Worm (Caenorhabditis elegans): Measurements from ENCODE around the gene aco-2.

aco-2 gene

DNA sequence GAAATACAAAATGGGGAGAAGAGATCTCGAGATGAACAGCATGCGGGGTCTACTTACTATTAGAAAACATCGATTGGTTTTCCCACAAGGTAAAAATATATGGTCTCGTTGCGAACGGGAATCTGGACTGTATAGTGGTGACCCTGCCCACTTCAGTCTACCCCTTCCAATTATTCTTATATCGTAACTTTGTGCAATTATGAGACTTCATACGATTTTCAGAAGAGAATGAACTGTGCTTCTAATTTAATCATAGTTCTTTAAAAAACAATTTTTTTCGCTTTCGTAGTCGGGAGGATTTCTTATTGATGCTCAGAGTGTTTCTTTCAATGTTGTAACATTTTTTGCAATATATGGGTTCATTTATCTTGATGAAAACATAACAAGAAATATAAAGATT is 1.5 kb upstream of the aco-2 start, which contains the start of gene F54H12.5 (continued):
- no peak for TF ChIP-seq snpc-4 (GFP tag; optimal IDR thresholded peaks at IDR 0.05)
- TF ChIP-seq snpc-4 (tag; optimal IDR thresholded peaks at IDR 0.05) = no peak
- no peak for TF ChIP-seq ztf-3 (GFP tag; optimal IDR thresholded peaks at IDR 0.05)
- no peak for TF ChIP-seq hmg-20 (GFP tag; IDR thresholded peaks at IDR 0.05)
- TF ChIP-seq nhr-90 (tag; optimal IDR thresholded peaks at IDR 0.05) = no peak
- TF ChIP-seq B0336.3 (GFP tag; IDR thresholded peaks at IDR 0.05) = no peak
- TF ChIP-seq ceh-100 (GFP tag; IDR thresholded peaks at IDR 0.05) = no peak
- TF ChIP-seq sea-2 (GFP tag; IDR thresholded peaks at IDR 0.05) = no peak
- TF ChIP-seq tbp1 (GFP tag; optimal IDR thresholded peaks at IDR 0.05) = no peak
- no peak for TF ChIP-seq tlf-1 (GFP tag; optimal IDR thresholded peaks at IDR 0.05)
- no peak for TF ChIP-seq rpc-1 (optimal IDR thresholded peaks at IDR 0.05)
- no peak for TF ChIP-seq rpc-1 (tag; optimal IDR thresholded peaks at IDR 0.05)
- TF ChIP-seq let-526 (GFP tag; IDR thresholded peaks at IDR 0.05) = no peak
- no peak for TF ChIP-seq ZK185.1 (tag; optimal IDR thresholded peaks at IDR 0.05; ENCODE audit: poor library complexity, severe bottlenecking)
- TF ChIP-seq ztf-18 (tag; optimal IDR thresholded peaks at IDR 0.05) = no peak
- TF ChIP-seq Y95B8A.8 (GFP tag; IDR thresholded peaks at IDR 0.05) = no peak
- no peak for TF ChIP-seq nhr-179 (tag; optimal IDR thresholded peaks at IDR 0.05)
- TF ChIP-seq gei-17 (GFP tag; optimal IDR thresholded peaks at IDR 0.05) = no peak
- TF ChIP-seq F49E8.2 (tag; optimal IDR thresholded peaks at IDR 0.05; ENCODE audit: insufficient read depth) = peak; percentile 10
- no peak for TF ChIP-seq attf-6 (GFP tag; IDR thresholded peaks at IDR 0.05)
- TF ChIP-seq unc-130 (GFP tag; optimal IDR thresholded peaks at IDR 0.05) = no peak
- TF ChIP-seq lir-1 (GFP tag; conservative IDR thresholded peaks at IDR 0.05) = no peak
- no peak for TF ChIP-seq fkh-3 (tag; optimal IDR thresholded peaks at IDR 0.05)
- TF ChIP-seq mxl-1 (tag; optimal IDR thresholded peaks at IDR 0.05) = no peak
- TF ChIP-seq ccch-3 (GFP tag; optimal IDR thresholded peaks at IDR 0.05) = no peak
- TF ChIP-seq K11D2.4 (GFP tag; IDR thresholded peaks at IDR 0.05) = no peak
- 0 out of 2 replicates have a peak, but pooled peaks have one; percentile 36 for TF ChIP-seq Y53G8AR.9 (GFP tag; conservative IDR thresholded peaks at IDR 0.05)
- TF ChIP-seq ceh-91 (GFP tag; IDR thresholded peaks at IDR 0.05) = no peak
- no peak for TF ChIP-seq B0019.2 (GFP tag; conservative IDR thresholded peaks at IDR 0.05)
- no peak for TF ChIP-seq lsy-27 (tag; optimal IDR thresholded peaks at IDR 0.05; ENCODE audit: borderline replicate concordance, insufficient read depth)
- TF ChIP-seq egl-18 (GFP tag; IDR thresholded peaks at IDR 0.05) = no peak
- no peak for TF ChIP-seq xnd-1 (tag; optimal IDR thresholded peaks at IDR 0.05)
- TF ChIP-seq madf-6 (GFP tag; IDR thresholded peaks at IDR 0.05) = peak; percentile 39; the same call in 1 of the 2 replicates
- TF ChIP-seq cebp-2 (GFP tag; IDR thresholded peaks at IDR 0.05) = no peak

DNA sequence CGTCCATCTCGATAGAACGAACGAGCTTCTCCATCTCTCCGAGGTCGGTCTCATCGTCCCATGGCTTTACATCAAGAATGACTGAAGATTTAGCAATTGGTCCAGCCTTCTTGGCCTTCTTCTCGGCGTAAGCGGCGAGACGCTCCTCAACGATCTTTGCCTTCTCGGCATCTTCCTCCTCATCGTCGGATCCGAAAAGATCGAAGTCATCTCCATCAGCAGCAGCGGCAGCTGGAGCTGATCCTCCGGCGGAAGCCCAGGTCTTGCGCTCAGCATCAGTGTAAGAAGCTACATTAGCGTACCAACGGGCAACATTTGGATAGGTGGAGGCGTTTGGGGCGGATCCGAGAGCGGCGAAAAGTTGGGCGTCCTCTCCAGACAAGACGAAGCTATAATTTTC is 830 bp upstream of the aco-2 start:
- peak; percentile 22; the same call in 1 of the 2 replicates for TF ChIP-seq egrh-3 (GFP tag; IDR thresholded peaks at IDR 0.05)
- no peak for TF ChIP-seq dox-1 (GFP tag; IDR thresholded peaks at IDR 0.05)

ce11 chrIII:7973968-7974607 is 571 bp downstream of the aco-2 start:
- TF ChIP-seq hmg-20 (GFP tag; IDR thresholded peaks at IDR 0.05) (no peak), cebp-1 (GFP tag; IDR thresholded peaks at IDR 0.05) (no peak), cebp-1 (tag; optimal IDR thresholded peaks at IDR 0.05) (peak; percentile 44), tlf-1 (GFP tag; optimal IDR thresholded peaks at IDR 0.05) (peak; percentile 10), pha-4 (tag; optimal IDR thresholded peaks at IDR 0.05) (peak; percentile 65), bed-2 (GFP tag; IDR thresholded peaks at IDR 0.05) (no peak), attf-3 (GFP tag; conservative IDR thresholded peaks at IDR 0.05) (no peak), lsl-1 (GFP tag; optimal IDR thresholded peaks at IDR 0.05) (peak; percentile 6), tbp1 (GFP tag; optimal IDR thresholded peaks at IDR 0.05) (no peak), nhr-80 (tag; optimal IDR thresholded peaks at IDR 0.05) (peak; percentile 26), mcd-1 (GFP tag; IDR thresholded peaks at IDR 0.05) (peak; percentile 15; the same call in 1 of the 2 replicates), Y67H2A.10 (GFP tag; conservative IDR thresholded peaks at IDR 0.05) (no peak), ets-4 (GFP tag; optimal IDR thresholded peaks at IDR 0.05) (peak; percentile 61), attf-5 (GFP tag; optimal IDR thresholded peaks at IDR 0.05) (peak; percentile 26), B0336.3 (GFP tag; IDR thresholded peaks at IDR 0.05) (peak; percentile 24; the same call in 1 of the 2 replicates), nfya-1 (tag; optimal IDR thresholded peaks at IDR 0.05; ENCODE audit: borderline replicate concordance, insufficient read depth) (no peak)

All from whole organism, young adult.